Fruit fly (Drosophila melanogaster): Measurements from ENCODE around the gene CG4631.
A peak's percentile ranks its signal among the peaks of the same experiment; 100 is the strongest.

dm6 chr2L:16587654-16588348, 19.4 kb upstream of the CG4631 start:
- TF ChIP-seq CG31627 (GFP tag; optimal IDR thresholded peaks at IDR 0.05) (no peak), Sox14 (GFP tag; optimal IDR thresholded peaks at IDR 0.05) (peak; percentile 37), OdsH (GFP tag; optimal IDR thresholded peaks at IDR 0.05) (no peak), Sox15 (GFP tag; optimal IDR thresholded peaks at IDR 0.05) (no peak), Ets96B (tag; optimal IDR thresholded peaks at IDR 0.05) (no peak), svp (GFP tag) (peak; percentile 65), Sox102F (GFP tag; optimal IDR thresholded peaks at IDR 0.05) (peak; percentile 68)

Data from whole organism, prepupa.